Worm (Caenorhabditis elegans) whole organism, young adult: ENCODE results near the gene aexr-3.
A peak's percentile ranks its signal among the peaks of the same experiment; 100 is the strongest.

ENCODE experiments used
- B0019.2 ChIP-seq: fragments of 200-800 bp; sonication (Bioruptor generic); conservative IDR thresholded peaks from 2 replicates; pipeline ENCODE4 v1.3.6; 2022; ENCODE audit warnings: missing genetic modification reagents, missing genetic modification characterization, missing compliant biosample characterization
- B0035.1 ChIP-seq: sonication (generic microtip); optimal IDR thresholded peaks from 2 replicates; lab custom pipeline; 2016; ENCODE audit warnings: missing genetic modification characterization, mild to moderate bottlenecking, missing compliant biosample characterization, missing genotype, missing genetic modification reagents
- B0336.3 ChIP-seq: fragments of 200-800 bp; sonication (Bioruptor generic); IDR thresholded peaks from 2 replicates; pipeline ENCODE4 v1.3.6; 2022; ENCODE audit warnings: missing genetic modification characterization, missing compliant biosample characterization
- F10E7.11 ChIP-seq: sonication (generic microtip); optimal IDR thresholded peaks from 2 replicates; lab custom pipeline; 2017; ENCODE audit warnings: mild to moderate bottlenecking, missing genetic modification characterization, moderate library complexity, missing compliant biosample characterization
- F55B11.4 ChIP-seq: sonication (generic microtip); optimal IDR thresholded peaks from 2 replicates; lab custom pipeline; 2016; ENCODE audit warnings: missing compliant biosample characterization, missing genetic modification characterization, borderline replicate concordance; ENCODE audit not compliant: insufficient read depth
- F57A8.1 ChIP-seq: fragments of 200-800 bp; sonication (Bioruptor generic); optimal IDR thresholded peaks from 2 replicates; lab custom pipeline; 2018; ENCODE audit warnings: mild to moderate bottlenecking, missing genetic modification characterization, moderate library complexity, missing compliant biosample characterization
- Y53G8AR.9 ChIP-seq: fragments of 200-800 bp; sonication (Bioruptor generic); conservative IDR thresholded peaks from 2 replicates; pipeline ENCODE4 v1.3.6; 2022; ENCODE audit warnings: missing genetic modification reagents, missing genetic modification characterization, missing compliant biosample characterization
- Y56A3A.18 ChIP-seq: fragments of 200-800 bp; sonication (Bioruptor generic); IDR thresholded peaks from 2 replicates; pipeline ENCODE4 v1.3.6; 2022; ENCODE audit warnings: missing genetic modification reagents, missing genetic modification characterization, missing compliant biosample characterization
- akir-1 ChIP-seq: fragments of 200-800 bp; sonication (Bioruptor generic); optimal IDR thresholded peaks from 2 replicates; lab custom pipeline; 2018; ENCODE audit warnings: mild to moderate bottlenecking, missing genetic modification characterization, moderate library complexity, missing compliant biosample characterization
- athp-1 ChIP-seq: sonication (generic microtip); optimal IDR thresholded peaks from 2 replicates; lab custom pipeline; 2017; ENCODE audit warnings: mild to moderate bottlenecking, missing genetic modification characterization, missing compliant biosample characterization
- cebp-1 ChIP-seq, 2 experiments: fragments of 200-800 bp in 1 of 2; sonication (Bioruptor generic) in 1 of 2; sonication (generic microtip) in 1 of 2; IDR thresholded peaks in 1 of 2; optimal IDR thresholded peaks in 1 of 2; 2 replicates each; pipeline versions ENCODE4 v1.3.6 to Lab custom; 2017 to 2022; ENCODE audit warnings: missing compliant biosample characterization in 2 of 2, missing genetic modification characterization in 2 of 2, mild to moderate bottlenecking in 1 of 2, missing genetic modification reagents in 1 of 2, moderate library complexity in 1 of 2
- ceh-27 ChIP-seq: fragments of 200-800 bp; sonication (Bioruptor generic); optimal IDR thresholded peaks from 2 replicates; lab custom pipeline; 2018; ENCODE audit warnings: mild to moderate bottlenecking, missing genetic modification characterization, moderate library complexity, missing compliant biosample characterization
- ceh-58 ChIP-seq: fragments of 200-800 bp; sonication (Bioruptor generic); IDR thresholded peaks from 2 replicates; pipeline ENCODE4 v1.3.6; 2022; ENCODE audit warnings: missing genetic modification characterization, missing compliant biosample characterization
- chd-7 ChIP-seq: sonication (generic microtip); optimal IDR thresholded peaks from 2 replicates; lab custom pipeline; 2016; ENCODE audit warnings: mild to moderate bottlenecking, missing genetic modification characterization, moderate library complexity, missing compliant biosample characterization
- dox-1 ChIP-seq: fragments of 200-800 bp; sonication (Bioruptor generic); IDR thresholded peaks from 2 replicates; pipeline ENCODE4 v1.3.6; 2022; ENCODE audit warnings: missing genetic modification reagents, missing genetic modification characterization, missing compliant biosample characterization
- egl-18 ChIP-seq: fragments of 200-800 bp; sonication (Bioruptor generic); IDR thresholded peaks from 2 replicates; pipeline ENCODE4 v1.3.6; 2022; ENCODE audit warnings: missing genetic modification reagents, missing genetic modification characterization, missing compliant biosample characterization
- egl-44 ChIP-seq: fragments of 200-800 bp; sonication (Bioruptor generic); IDR thresholded peaks from 2 replicates; pipeline ENCODE4 v1.3.6; 2022; ENCODE audit warnings: missing genetic modification reagents, missing genetic modification characterization, missing compliant biosample characterization
- egrh-3 ChIP-seq: fragments of 200-800 bp; sonication (Bioruptor generic); IDR thresholded peaks from 2 replicates; pipeline ENCODE4 v1.3.6; 2022; ENCODE audit warnings: missing genetic modification reagents, missing genetic modification characterization, missing compliant biosample characterization
- gei-17 ChIP-seq: fragments of 200-800 bp; sonication (Bioruptor generic); optimal IDR thresholded peaks from 2 replicates; lab custom pipeline; 2018; ENCODE audit warnings: mild to moderate bottlenecking, missing genetic modification characterization, missing compliant biosample characterization
- him-1 ChIP-seq: sonication (generic microtip); optimal IDR thresholded peaks from 2 replicates; lab custom pipeline; 2016; ENCODE audit warnings: missing genotype, missing genetic modification reagents, missing genetic modification characterization, missing compliant biosample characterization
- hmg-20 ChIP-seq: fragments of 200-800 bp; sonication (Bioruptor generic); IDR thresholded peaks from 2 replicates; pipeline ENCODE4 v1.3.6; 2022; ENCODE audit warnings: missing genetic modification reagents, missing genetic modification characterization, missing compliant biosample characterization
- let-526 ChIP-seq: fragments of 200-800 bp; sonication (Bioruptor generic); IDR thresholded peaks from 2 replicates; pipeline ENCODE4 v1.3.6; 2022; ENCODE audit warnings: missing genetic modification reagents, missing genetic modification characterization, missing compliant biosample characterization
- madf-3 ChIP-seq: fragments of 200-800 bp; sonication (Bioruptor generic); IDR thresholded peaks from 2 replicates; pipeline ENCODE4 v1.3.6; 2022; ENCODE audit warnings: missing genetic modification reagents, missing genetic modification characterization, missing compliant biosample characterization
- madf-6 ChIP-seq: fragments of 200-800 bp; sonication (Bioruptor generic); IDR thresholded peaks from 2 replicates; pipeline ENCODE4 v1.3.6; 2022; ENCODE audit warnings: missing genetic modification reagents, missing genetic modification characterization, missing compliant biosample characterization
- mcd-1 ChIP-seq: fragments of 200-800 bp; sonication (Bioruptor generic); IDR thresholded peaks from 2 replicates; pipeline ENCODE4 v1.3.6; 2022; ENCODE audit warnings: missing genetic modification reagents, missing genetic modification characterization, missing compliant biosample characterization
- mxl-1 ChIP-seq: sonication (generic microtip); optimal IDR thresholded peaks from 2 replicates; lab custom pipeline; 2016; ENCODE audit warnings: missing genetic modification characterization, missing compliant biosample characterization
- nfya-2 ChIP-seq: fragments of 200-800 bp; sonication (Bioruptor generic); IDR thresholded peaks from 2 replicates; pipeline ENCODE4 v1.3.6; 2022; ENCODE audit warnings: missing genetic modification reagents, missing genetic modification characterization, missing compliant biosample characterization
- nhr-179 ChIP-seq: sonication (generic microtip); optimal IDR thresholded peaks from 2 replicates; lab custom pipeline; 2016; ENCODE audit warnings: mild to moderate bottlenecking, missing genetic modification characterization, missing compliant biosample characterization
- nhr-27 ChIP-seq: fragments of 200-800 bp; sonication (Bioruptor generic); optimal IDR thresholded peaks from 2 replicates; lab custom pipeline; 2018; ENCODE audit warnings: mild to moderate bottlenecking, missing genetic modification characterization, moderate library complexity, missing compliant biosample characterization
- nhr-90 ChIP-seq: sonication (generic microtip); optimal IDR thresholded peaks from 2 replicates; lab custom pipeline; 2016; ENCODE audit warnings: missing genotype, mild to moderate bottlenecking, missing genetic modification characterization, missing compliant biosample characterization
- rcor-1 ChIP-seq: fragments of 200-800 bp; sonication (Bioruptor generic); IDR thresholded peaks from 2 replicates; pipeline ENCODE4 v1.3.6; 2022; ENCODE audit warnings: missing genetic modification reagents, missing genetic modification characterization, missing compliant biosample characterization
- sdz-38 ChIP-seq: sonication (generic microtip); optimal IDR thresholded peaks from 2 replicates; lab custom pipeline; 2016; ENCODE audit warnings: missing genotype, missing genetic modification characterization, missing compliant biosample characterization
- snpc-1.1 ChIP-seq: sonication (generic microtip); optimal IDR thresholded peaks from 2 replicates; lab custom pipeline; 2017; ENCODE audit warnings: missing genetic modification characterization, mild to moderate bottlenecking, missing compliant biosample characterization, antibody characterized with exemption, moderate library complexity, missing genotype, missing genetic modification reagents; ENCODE audit not compliant: insufficient read depth
- snpc-1.3 ChIP-seq: sonication (generic microtip); optimal IDR thresholded peaks from 2 replicates; lab custom pipeline; 2017; ENCODE audit warnings: missing genetic modification characterization, mild to moderate bottlenecking, missing compliant biosample characterization, antibody characterized with exemption, moderate library complexity, missing genotype, missing genetic modification reagents; ENCODE audit not compliant: insufficient read depth
- snpc-4 ChIP-seq, 5 experiments: fragments of 150-350 bp in 1 of 5; sonication (generic microtip) in 4 of 5; optimal IDR thresholded peaks; 2 replicates each; lab custom pipeline; 2014 to 2018; ENCODE audit warnings: missing genetic modification characterization in 5 of 5, missing biosample characterization in 3 of 5, antibody characterized with exemption in 2 of 5, mild to moderate bottlenecking in 2 of 5, missing compliant biosample characterization in 2 of 5, missing genotype in 2 of 5, moderate library complexity in 2 of 5, missing genetic modification reagents in 1 of 5
- tbp1 ChIP-seq: fragments of 200-800 bp; sonication (Bioruptor generic); optimal IDR thresholded peaks from 2 replicates; lab custom pipeline; 2018; ENCODE audit warnings: mild to moderate bottlenecking, missing genetic modification characterization, missing compliant biosample characterization
- tbx-9 ChIP-seq: sonication (generic microtip); optimal IDR thresholded peaks from 2 replicates; lab custom pipeline; 2016; ENCODE audit warnings: borderline replicate concordance, missing genetic modification characterization, inconsistent platforms, missing compliant biosample characterization
- zfh-2 ChIP-seq: fragments of 200-800 bp; sonication (Bioruptor generic); conservative IDR thresholded peaks from 2 replicates; pipeline ENCODE4 v1.3.6; 2022; ENCODE audit warnings: missing genetic modification reagents, missing genetic modification characterization, missing compliant biosample characterization
- ztf-26 ChIP-seq: sonication (generic microtip); optimal IDR thresholded peaks from 2 replicates; lab custom pipeline; 2017; ENCODE audit warnings: missing genetic modification characterization, missing compliant biosample characterization

The aexr-3 gene

ce11 chrX:8921221-8921620 lies 39.7 kb downstream of the aexr-3 start:
- no peak for TF ChIP-seq B0035.1 (tag; lab: Kevin White, UChicago)
- TF ChIP-seq him-1: no peak
- no peak for TF ChIP-seq chd-7 (tag; lab: Kevin White, UChicago)

- TF ChIP-seq Y56A3A.18: no peak
- TF ChIP-seq nhr-179 (tag; lab: Kevin White, UChicago): no peak
- no peak for TF ChIP-seq rcor-1
- no peak for TF ChIP-seq nhr-90 (tag; lab: Kevin White, UChicago)
- no peak for TF ChIP-seq Y53G8AR.9 (GFP tag; lab: Robert Waterston, UW)
- TF ChIP-seq sdz-38: no peak
- TF ChIP-seq nfya-2: no peak
Observed at ce11 chrX:8919323-8919722, 41.6 kb downstream of the aexr-3 start, which contains the start of gene nlp-14. Gene nlp-14 (minus strand): TSS chrX:8919423.

- no peak for TF ChIP-seq nhr-27 (tag; lab: Kevin White, UChicago)
- no peak for TF ChIP-seq egrh-3 (GFP tag; lab: Robert Waterston, UW)
Observed at ce11 chrX:8918792-8919191, 42.2 kb downstream of the aexr-3 start.

- no peak for TF ChIP-seq egl-44 (GFP tag; lab: Robert Waterston, UW)
- TF ChIP-seq zfh-2 (GFP tag; lab: Robert Waterston, UW): peak; percentile 63
- TF ChIP-seq gei-17 (GFP tag; lab: Kevin White, UChicago): no peak
Observed at ce11 chrX:8917730-8918129, 43.2 kb downstream of the aexr-3 start.

- TF ChIP-seq snpc-1.1: no peak
- TF ChIP-seq hmg-20: no peak
- no peak for TF ChIP-seq gei-17 (GFP tag; lab: Kevin White, UChicago)
- no peak for TF ChIP-seq nfya-2
- no peak for TF ChIP-seq akir-1 (GFP tag; lab: Kevin White, UChicago)
- peak; percentile 19 for TF ChIP-seq tbp1
- TF ChIP-seq madf-6 (GFP tag; lab: Robert Waterston, UW): no peak
- no peak for TF ChIP-seq cebp-1 (GFP tag; IDR thresholded peaks at IDR 0.05; lab: Robert Waterston, UW)
- TF ChIP-seq cebp-1 (tag; optimal IDR thresholded peaks at IDR 0.05; lab: Kevin White, UChicago): no peak
- TF ChIP-seq let-526 (GFP tag; lab: Robert Waterston, UW): 0 out of 2 replicates have a peak, but pooled peaks have one; percentile 8
- TF ChIP-seq Y56A3A.18: no peak
- no peak for TF ChIP-seq ceh-58 (GFP tag; lab: Robert Waterston, UW)
- TF ChIP-seq dox-1 (GFP tag; lab: Robert Waterston, UW): 0 out of 2 replicates have a peak, but pooled peaks have one; percentile 28
- TF ChIP-seq tbx-9: no peak
- TF ChIP-seq F10E7.11 (tag; lab: Kevin White, UChicago): no peak
- TF ChIP-seq F57A8.1 (GFP tag; lab: Kevin White, UChicago): no peak
- TF ChIP-seq zfh-2 (GFP tag; lab: Robert Waterston, UW): no peak
- TF ChIP-seq madf-3: no peak
- TF ChIP-seq mcd-1 (GFP tag; lab: Robert Waterston, UW): peak; percentile 91
- no peak for TF ChIP-seq ceh-27
- TF ChIP-seq B0019.2 (GFP tag; lab: Robert Waterston, UW): no peak
- TF ChIP-seq F55B11.4: no peak
- TF ChIP-seq egl-18 (GFP tag; lab: Robert Waterston, UW): no peak
- no peak for TF ChIP-seq snpc-1.3 (tag; lab: Kevin White, UChicago)
- no peak for TF ChIP-seq athp-1 (tag; lab: Kevin White, UChicago)
- no peak for TF ChIP-seq B0035.1 (tag; lab: Kevin White, UChicago)
- no peak for TF ChIP-seq B0336.3 (GFP tag; lab: Robert Waterston, UW)
- TF ChIP-seq egl-44 (GFP tag; lab: Robert Waterston, UW): no peak
- TF ChIP-seq mxl-1 (tag; lab: Kevin White, UChicago): no peak
- no peak for TF ChIP-seq snpc-4 (GFP tag; optimal IDR thresholded peaks at IDR 0.05; lab: Kevin White, UChicago)
- no peak for TF ChIP-seq snpc-4 (tag; optimal IDR thresholded peaks at IDR 0.05; lab: Kevin White, UChicago)
- no peak for TF ChIP-seq ztf-26 (tag; lab: Kevin White, UChicago)
Observed at ce11 chrX:8911077-8911476, 49.9 kb downstream of the aexr-3 start, which contains the start of gene cyn-8. Gene cyn-8 (plus strand): TSS chrX:8911293.
